Fruit fly (Drosophila melanogaster) whole organism, embryonic: ENCODE data around the gene CG17187.

Source experiments
- Aef1 ChIP-seq: fragments of 200-800 bp; sonication (Bioruptor generic); IDR thresholded peaks from 3 replicates; pipeline ENCODE4 v1.3.6; 2022; ENCODE audit warnings: missing biosample characterization, missing genetic modification characterization
- Bdp1 ChIP-seq: fragments of 200-800 bp; sonication (Bioruptor generic); optimal IDR thresholded peaks from 3 replicates; lab custom pipeline; 2016; ENCODE audit warnings: missing biosample characterization, missing genetic modification characterization
- CG10209 ChIP-seq: fragments of 200-800 bp; sonication (Bioruptor generic); optimal IDR thresholded peaks from 3 replicates; lab custom pipeline; 2017; ENCODE audit warnings: missing biosample characterization, mild to moderate bottlenecking, missing genetic modification characterization, missing genetic modification reagents
- CG10431 ChIP-seq: fragments of 200-800 bp; sonication (Bioruptor generic); optimal IDR thresholded peaks from 3 replicates; lab custom pipeline; 2018; ENCODE audit warnings: missing biosample characterization, mild to moderate bottlenecking, missing genetic modification characterization
- CG11093 ChIP-seq: fragments of 200-800 bp; sonication (Bioruptor generic); IDR thresholded peaks from 3 replicates; pipeline ENCODE4 v1.3.6; 2022; ENCODE audit warnings: missing biosample characterization, missing genetic modification characterization
- CG11247 ChIP-seq: fragments of 200-800 bp; sonication (Bioruptor generic); IDR thresholded peaks from 2 replicates; pipeline ENCODE4 v1.3.6; 2022; ENCODE audit warnings: missing biosample characterization, missing genetic modification characterization
- CG13123 ChIP-seq: fragments of 200-800 bp; sonication (Bioruptor generic); optimal IDR thresholded peaks from 2 replicates; lab custom pipeline; 2016; ENCODE audit warnings: missing biosample characterization, missing genetic modification characterization
- CG14860 ChIP-seq: fragments of 200-800 bp; sonication (Bioruptor generic); IDR thresholded peaks from 3 replicates; pipeline ENCODE4 v1.3.6; 2022; ENCODE audit warnings: missing biosample characterization, missing genetic modification characterization; ENCODE audit not compliant: partially characterized antibody
- CG15073 ChIP-seq: fragments of 200-800 bp; sonication (Bioruptor generic); optimal IDR thresholded peaks from 2 replicates; lab custom pipeline; 2016; ENCODE audit warnings: missing biosample characterization, missing genetic modification characterization
- CG15696 ChIP-seq: fragments of 200-800 bp; sonication (Bioruptor generic); optimal IDR thresholded peaks from 2 replicates; lab custom pipeline; 2019; ENCODE audit warnings: missing biosample characterization, mild to moderate bottlenecking, missing genetic modification characterization, moderate library complexity
- CG17361 ChIP-seq: fragments of 200-800 bp; sonication (Bioruptor generic); IDR thresholded peaks from 3 replicates; pipeline ENCODE4 v1.3.6; 2022; ENCODE audit warnings: missing biosample characterization, missing genetic modification characterization
- CG33557 ChIP-seq: fragments of 200-800 bp; sonication (Bioruptor generic); optimal IDR thresholded peaks from 2 replicates; lab custom pipeline; 2019; ENCODE audit warnings: missing biosample characterization, mild to moderate bottlenecking, missing genetic modification characterization, moderate library complexity
- CG5245 ChIP-seq: fragments of 200-800 bp; sonication (Bioruptor generic); optimal IDR thresholded peaks from 3 replicates; lab custom pipeline; 2016; ENCODE audit warnings: missing biosample characterization, missing genetic modification characterization
- CG5953 ChIP-seq: fragments of 200-800 bp; sonication (Bioruptor generic); IDR thresholded peaks from 2 replicates; pipeline ENCODE4 v1.3.6; 2022; ENCODE audit warnings: missing biosample characterization, missing genetic modification characterization
- CG6175 ChIP-seq: fragments of 200-800 bp; sonication (Bioruptor generic); IDR thresholded peaks from 3 replicates; pipeline ENCODE4 v1.3.6; 2022; ENCODE audit warnings: missing biosample characterization, missing genetic modification characterization
- CG7556 ChIP-seq: fragments of 200-800 bp; sonication (Bioruptor generic); optimal IDR thresholded peaks from 2 replicates; lab custom pipeline; 2017; ENCODE audit warnings: missing biosample characterization, mild to moderate bottlenecking, missing genetic modification characterization
- CG9727 ChIP-seq: fragments of 200-800 bp; sonication (Bioruptor generic); optimal IDR thresholded peaks from 3 replicates; lab custom pipeline; 2017; ENCODE audit warnings: missing biosample characterization, mild to moderate bottlenecking, missing genetic modification characterization
- CG9797 ChIP-seq: fragments of 200-800 bp; sonication (Bioruptor generic); optimal IDR thresholded peaks from 3 replicates; lab custom pipeline; 2018; ENCODE audit warnings: missing biosample characterization, mild to moderate bottlenecking, missing genetic modification characterization
- CG9876 ChIP-seq: fragments of 200-800 bp; sonication (Bioruptor generic); optimal IDR thresholded peaks from 2 replicates; lab custom pipeline; 2016; ENCODE audit warnings: missing biosample characterization, missing genetic modification characterization
- Dip2 ChIP-seq: fragments of 200-800 bp; sonication (Bioruptor generic); IDR thresholded peaks from 2 replicates; pipeline ENCODE4 v1.3.6; 2022; ENCODE audit warnings: missing biosample characterization, missing genetic modification characterization
- Doc3 ChIP-seq: fragments of 200-800 bp; sonication (Bioruptor generic); IDR thresholded peaks from 3 replicates; pipeline ENCODE4 v1.3.6; 2022; ENCODE audit warnings: missing biosample characterization, missing genetic modification characterization; ENCODE audit not compliant: partially characterized antibody
- E2f2 ChIP-seq: fragments of 200-800 bp; sonication (Bioruptor generic); IDR thresholded peaks from 2 replicates; pipeline ENCODE4 v1.3.6; 2022; ENCODE audit warnings: missing biosample characterization, missing genetic modification characterization
- Ets97D ChIP-seq: fragments of 200-800 bp; sonication (Bioruptor generic); optimal IDR thresholded peaks from 3 replicates; lab custom pipeline; 2016; ENCODE audit warnings: missing biosample characterization, missing genetic modification characterization
- Hand ChIP-seq: fragments of 200-800 bp; sonication (Bioruptor generic); optimal IDR thresholded peaks from 2 replicates; lab custom pipeline; 2017; ENCODE audit warnings: mild to moderate bottlenecking, missing biosample characterization, missing genetic modification reagents, missing genetic modification characterization
- Hr39 ChIP-seq: fragments of >200 bp; optimal IDR thresholded peaks from 2 replicates; lab custom pipeline; 2017
- Lhr ChIP-seq: fragments of 200-800 bp; sonication (Bioruptor generic); optimal IDR thresholded peaks from 3 replicates; lab custom pipeline; 2017; ENCODE audit warnings: mild to moderate bottlenecking, missing biosample characterization, missing genetic modification reagents, missing genetic modification characterization
- MTF-1 ChIP-seq: fragments of 200-800 bp; sonication (Bioruptor generic); optimal IDR thresholded peaks from 2 replicates; lab custom pipeline; 2018; ENCODE audit warnings: missing biosample characterization, mild to moderate bottlenecking, missing genetic modification characterization, borderline replicate concordance
- Mrtf ChIP-seq: fragments of 200-800 bp; sonication (Bioruptor generic); IDR thresholded peaks from 3 replicates; pipeline ENCODE4 v1.3.6; 2022; ENCODE audit warnings: missing biosample characterization, missing genetic modification characterization
- NfI ChIP-seq: fragments of 200-800 bp; sonication (Bioruptor generic); optimal IDR thresholded peaks from 3 replicates; lab custom pipeline; 2018; ENCODE audit warnings: missing biosample characterization, mild to moderate bottlenecking, missing genetic modification characterization, moderate library complexity
- Side ChIP-seq: fragments of 200-800 bp; sonication (Bioruptor generic); optimal IDR thresholded peaks from 2 replicates; lab custom pipeline; 2016; ENCODE audit warnings: missing biosample characterization, missing genetic modification characterization
- Trl ChIP-seq, 3 experiments: fragments of >200 bp in 2 of 3; fragments of 200-800 bp in 1 of 3; sonication (Bioruptor generic) in 1 of 3; optimal IDR thresholded peaks; 2 replicates in 1 of 3; 3 replicates in 2 of 3; lab custom pipeline; 2016 to 2017; ENCODE audit warnings: missing biosample characterization in 1 of 3, missing genetic modification characterization in 1 of 3
- Vsx1 ChIP-seq: fragments of 200-800 bp; sonication (Bioruptor generic); optimal IDR thresholded peaks from 2 replicates; lab custom pipeline; 2017; ENCODE audit warnings: missing biosample characterization, mild to moderate bottlenecking, missing genetic modification characterization, missing genetic modification reagents
- Xrp1 ChIP-seq: fragments of 200-800 bp; sonication (Bioruptor generic); IDR thresholded peaks from 2 replicates; pipeline ENCODE4 v1.3.6; 2022; ENCODE audit warnings: missing biosample characterization, missing genetic modification characterization
- ap ChIP-seq: fragments of 200-800 bp; sonication (Bioruptor generic); IDR thresholded peaks from 2 replicates; pipeline ENCODE4 v1.3.6; 2022; ENCODE audit warnings: missing biosample characterization, missing genetic modification characterization
- bcd ChIP-seq: fragments of 200-800 bp; sonication (Bioruptor generic); optimal IDR thresholded peaks from 2 replicates; lab custom pipeline; 2017; ENCODE audit warnings: missing biosample characterization, mild to moderate bottlenecking, missing genetic modification characterization
- chif ChIP-seq, 2 experiments: fragments of 200-800 bp; sonication (Bioruptor generic); optimal IDR thresholded peaks; 3 replicates each; lab custom pipeline; 2016; ENCODE audit warnings: missing biosample characterization in 2 of 2, missing genetic modification characterization in 2 of 2
- eve ChIP-seq, 2 experiments: fragments of >200 bp; optimal IDR thresholded peaks; 2 replicates each; lab custom pipeline; 2017; ENCODE audit warnings: missing biosample characterization in 2 of 2, missing genetic modification characterization in 2 of 2
- hb ChIP-seq: fragments of 200-800 bp; sonication (Bioruptor generic); IDR thresholded peaks from 3 replicates; pipeline ENCODE4 v1.3.6; 2022; ENCODE audit warnings: missing biosample characterization, missing genetic modification characterization; ENCODE audit not compliant: partially characterized antibody
- hbn ChIP-seq: fragments of 200-800 bp; sonication (Bioruptor generic); IDR thresholded peaks from 2 replicates; pipeline ENCODE4 v1.3.6; 2022; ENCODE audit warnings: missing biosample characterization, missing genetic modification characterization; ENCODE audit not compliant: partially characterized antibody
- her ChIP-seq: fragments of 200-800 bp; sonication (Bioruptor generic); optimal IDR thresholded peaks from 2 replicates; lab custom pipeline; 2016; ENCODE audit warnings: missing biosample characterization, missing genetic modification characterization
- ind ChIP-seq: fragments of 200-800 bp; sonication (Bioruptor generic); optimal IDR thresholded peaks from 3 replicates; lab custom pipeline; 2016; ENCODE audit warnings: missing biosample characterization, missing genetic modification characterization
- insv ChIP-seq, 2 experiments: fragments of 200-800 bp; sonication (Bioruptor generic); optimal IDR thresholded peaks; 3 replicates each; lab custom pipeline; 2016 to 2018; ENCODE audit warnings: missing biosample characterization in 2 of 2, missing genetic modification characterization in 2 of 2
- nerfin-1 ChIP-seq: fragments of 200-800 bp; sonication (Bioruptor generic); optimal IDR thresholded peaks from 3 replicates; lab custom pipeline; 2019; ENCODE audit warnings: missing biosample characterization, mild to moderate bottlenecking, missing genetic modification characterization, moderate library complexity
- odd ChIP-seq: fragments of 200-800 bp; sonication (Bioruptor generic); optimal IDR thresholded peaks from 2 replicates; lab custom pipeline; 2017; ENCODE audit warnings: missing biosample characterization, mild to moderate bottlenecking, missing genetic modification characterization
- otp ChIP-seq: fragments of 200-800 bp; sonication (Bioruptor generic); IDR thresholded peaks from 3 replicates; pipeline ENCODE4, ENCODE4 v1.3.6; 2022; ENCODE audit warnings: missing biosample characterization, missing genetic modification characterization
- pho ChIP-seq: fragments of 200-800 bp; sonication (Bioruptor generic); optimal IDR thresholded peaks from 2 replicates; lab custom pipeline; 2016; ENCODE audit warnings: missing biosample characterization, missing genetic modification characterization
- rib ChIP-seq: fragments of 200-800 bp; sonication (Bioruptor generic); IDR thresholded peaks from 2 replicates; pipeline ENCODE4 v1.3.6; 2022; ENCODE audit warnings: missing biosample characterization, missing genetic modification characterization
- ssp ChIP-seq: fragments of 200-800 bp; sonication (Bioruptor generic); IDR thresholded peaks from 2 replicates; pipeline ENCODE4 v1.3.6; 2022; ENCODE audit warnings: missing biosample characterization, missing genetic modification characterization
- tin ChIP-seq: fragments of 200-800 bp; sonication (Bioruptor generic); optimal IDR thresholded peaks from 3 replicates; lab custom pipeline; 2016; ENCODE audit warnings: missing biosample characterization, missing genetic modification characterization
- tll ChIP-seq, 2 experiments: fragments of 200-800 bp in 1 of 2; fragments of >200 bp in 1 of 2; sonication (Bioruptor generic) in 1 of 2; optimal IDR thresholded peaks; 2 replicates each; lab custom pipeline; 2017 to 2019; ENCODE audit warnings: missing biosample characterization in 2 of 2, missing genetic modification characterization in 2 of 2, mild to moderate bottlenecking in 1 of 2, moderate library complexity in 1 of 2
- usp ChIP-seq: fragments of >200 bp; optimal IDR thresholded peaks from 2 replicates; lab custom pipeline; 2017; ENCODE audit warnings: missing biosample characterization, missing genetic modification characterization
- zf30C ChIP-seq: fragments of 200-800 bp; sonication (Bioruptor generic); optimal IDR thresholded peaks from 3 replicates; lab custom pipeline; 2018; ENCODE audit warnings: missing biosample characterization, mild to moderate bottlenecking, missing genetic modification characterization

CG17187 gene

DNA sequence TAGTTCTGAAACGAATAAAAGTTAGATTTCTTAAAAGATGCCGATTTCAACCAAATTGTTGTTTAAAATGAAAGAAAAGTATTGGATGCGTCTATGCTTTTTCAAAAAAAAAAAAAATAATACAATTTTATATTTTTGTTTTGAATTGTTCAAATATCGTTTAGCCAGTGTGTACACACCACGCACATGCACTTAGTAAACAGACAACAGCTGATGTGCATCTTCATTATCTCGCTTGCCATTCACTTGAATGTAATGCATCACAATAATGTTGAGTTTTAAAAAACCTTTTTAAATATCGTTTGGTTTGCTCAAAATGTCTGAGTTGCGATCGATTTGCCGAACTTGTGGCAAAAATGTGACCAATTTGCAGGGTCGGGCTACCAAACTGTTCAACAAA, 4.4 kb upstream of the CG17187 start, which contains the start of gene CG31441 (continued):
- TF ChIP-seq hbn (GFP tag; lab: Robert Waterston, UW) (peak; percentile 63), Ets97D (peak; percentile 8), CG15073 (GFP tag; lab: Kevin White, UChicago) (no peak), her (no peak), CG10209 (GFP tag; lab: Kevin White, UChicago) (no peak), Mrtf (no peak), eve (GFP tag; optimal IDR thresholded peaks at IDR 0.05; lab: Kevin White, UChicago) (no peak), CG11247 (GFP tag; lab: Robert Waterston, UW) (no peak), Xrp1 (GFP tag; lab: Robert Waterston, UW) (no peak), Aef1 (GFP tag; lab: Robert Waterston, UW) (no peak), CG9876 (GFP tag; lab: Kevin White, UChicago) (no peak), CG10431 (GFP tag; lab: Kevin White, UChicago) (no peak), Vsx1 (GFP tag; lab: Kevin White, UChicago) (no peak), nerfin-1 (tag; lab: Kevin White, UChicago) (no peak), CG7556 (GFP tag; lab: Kevin White, UChicago) (no peak), Dip2 (GFP tag; lab: Robert Waterston, UW) (no peak), CG14860 (no peak), CG13123 (no peak), otp (GFP tag; lab: Robert Waterston, UW) (no peak), E2f2 (GFP tag; lab: Robert Waterston, UW) (peak; percentile 81), CG9797 (GFP tag; lab: Kevin White, UChicago) (no peak), tll (GFP tag; optimal IDR thresholded peaks at IDR 0.05; lab: Kevin White, UChicago) (no peak), CG15696 (tag; lab: Kevin White, UChicago) (no peak), rib (GFP tag; lab: Robert Waterston, UW) (no peak), NfI (GFP tag; lab: Kevin White, UChicago) (no peak), hb (no peak), ap (no peak), odd (GFP tag; lab: Kevin White, UChicago) (no peak), Hr39 (no peak), Side (no peak), Hand (GFP tag; lab: Kevin White, UChicago) (no peak), CG5953 (GFP tag; lab: Robert Waterston, UW) (no peak), tin (GFP tag; lab: Kevin White, UChicago) (no peak), CG17361 (no peak), ssp (GFP tag; lab: Robert Waterston, UW) (no peak), CG5245 (GFP tag; lab: Kevin White, UChicago) (no peak), zf30C (no peak), Trl (optimal IDR thresholded peaks at IDR 0.05; lab: Kevin White, UChicago) (no peak), Trl (GFP tag; optimal IDR thresholded peaks at IDR 0.05; lab: Kevin White, UChicago) (no peak), MTF-1 (no peak), CG6175 (no peak), Doc3 (GFP tag; lab: Robert Waterston, UW) (peak; percentile 56; the same call in 1 of the 3 replicates), insv (GFP tag; optimal IDR thresholded peaks at IDR 0.05; lab: Kevin White, UChicago) (no peak), Lhr (GFP tag; lab: Kevin White, UChicago) (peak; percentile 6), ind (GFP tag; lab: Kevin White, UChicago) (no peak), Bdp1 (GFP tag; lab: Kevin White, UChicago) (no peak), chif (GFP tag; optimal IDR thresholded peaks at IDR 0.05; lab: Kevin White, UChicago) (no peak), CG33557 (GFP tag; lab: Kevin White, UChicago) (no peak), usp (GFP tag; lab: Kevin White, UChicago) (no peak), CG11093 (no peak), CG9727 (GFP tag; lab: Kevin White, UChicago) (no peak), pho (no peak), bcd (GFP tag; lab: Kevin White, UChicago) (no peak)
